Fruit fly (Drosophila melanogaster) whole organism, pupa: Measurements from ENCODE around the gene Sfp65A.

ENCODE experiments used
- CG10348 ChIP-seq: fragments of 200-800 bp; sonication (Bioruptor generic); IDR thresholded peaks from 2 replicates; pipeline ENCODE4 v1.3.6; 2022; ENCODE audit warnings: missing biosample characterization, missing genetic modification characterization
- CG12605 ChIP-seq: fragments of 200-800 bp; sonication (Bioruptor generic); IDR thresholded peaks from 2 replicates; pipeline ENCODE4 v1.3.6; 2022; ENCODE audit warnings: missing biosample characterization, missing genetic modification characterization
- CG13204 ChIP-seq: fragments of 200-800 bp; sonication (Bioruptor generic); optimal IDR thresholded peaks from 2 replicates; lab custom pipeline; 2018; ENCODE audit warnings: missing biosample characterization, mild to moderate bottlenecking, missing genetic modification characterization, moderate library complexity
- CG14655 ChIP-seq: fragments of 200-800 bp; sonication (Bioruptor generic); optimal IDR thresholded peaks from 3 replicates; lab custom pipeline; 2017; ENCODE audit warnings: mild to moderate bottlenecking, missing biosample characterization, missing genetic modification reagents, missing genetic modification characterization
- CG15710 ChIP-seq: fragments of 200-800 bp; sonication (Bioruptor generic); optimal IDR thresholded peaks from 2 replicates; lab custom pipeline; 2018; ENCODE audit warnings: missing biosample characterization, mild to moderate bottlenecking, missing genetic modification characterization, moderate library complexity
- CG17806 ChIP-seq: fragments of 200-800 bp; sonication (Bioruptor generic); optimal IDR thresholded peaks from 2 replicates; lab custom pipeline; 2018; ENCODE audit warnings: missing biosample characterization, mild to moderate bottlenecking, missing genetic modification characterization, moderate library complexity
- CG32121 ChIP-seq: fragments of 200-800 bp; sonication (Bioruptor generic); IDR thresholded peaks from 2 replicates; pipeline ENCODE4 v1.3.6; 2022; ENCODE audit warnings: missing biosample characterization, missing genetic modification characterization
- CG34367 ChIP-seq: fragments of 200-800 bp; sonication (Bioruptor generic); optimal IDR thresholded peaks from 2 replicates; lab custom pipeline; 2018; ENCODE audit warnings: missing biosample characterization, mild to moderate bottlenecking, missing genetic modification characterization
- CG4496 ChIP-seq: fragments of 200-800 bp; sonication (Bioruptor generic); IDR thresholded peaks from 3 replicates; pipeline ENCODE4 v1.3.6; 2022; ENCODE audit warnings: missing biosample characterization, missing genetic modification characterization
- CG8159 ChIP-seq: fragments of 200-800 bp; sonication (Bioruptor generic); optimal IDR thresholded peaks from 3 replicates; lab custom pipeline; 2018; ENCODE audit warnings: missing biosample characterization, mild to moderate bottlenecking, missing genetic modification characterization, moderate library complexity
- CG8301 ChIP-seq: fragments of 200-800 bp; sonication (Bioruptor generic); optimal IDR thresholded peaks from 2 replicates; lab custom pipeline; 2018; ENCODE audit warnings: missing biosample characterization, mild to moderate bottlenecking, missing genetic modification characterization
- CG9948 ChIP-seq: fragments of 200-800 bp; sonication (Bioruptor generic); optimal IDR thresholded peaks from 2 replicates; lab custom pipeline; 2018; ENCODE audit warnings: missing biosample characterization, mild to moderate bottlenecking, missing genetic modification characterization, moderate library complexity
- D1 ChIP-seq: fragments of 200-800 bp; sonication (Bioruptor generic); optimal IDR thresholded peaks from 2 replicates; lab custom pipeline; 2018; ENCODE audit warnings: missing biosample characterization, mild to moderate bottlenecking, missing genetic modification characterization, moderate library complexity
- EcR ChIP-seq: fragments of 200-800 bp; sonication (Bioruptor generic); optimal IDR thresholded peaks from 3 replicates; lab custom pipeline; 2019; ENCODE audit warnings: missing biosample characterization, missing genetic modification characterization, mild to moderate bottlenecking, moderate library complexity, missing genetic modification reagents
- Ets98B ChIP-seq: fragments of 200-800 bp; sonication (Bioruptor generic); IDR thresholded peaks from 2 replicates; pipeline ENCODE4 v1.3.6; 2022; ENCODE audit warnings: missing biosample characterization, missing genetic modification characterization
- Pif1A ChIP-seq: fragments of 200-800 bp; sonication (Bioruptor generic); optimal IDR thresholded peaks from 3 replicates; lab custom pipeline; 2016; ENCODE audit warnings: missing biosample characterization, missing genetic modification characterization
- Pif1B ChIP-seq: fragments of 200-800 bp; sonication (Bioruptor generic); optimal IDR thresholded peaks from 3 replicates; lab custom pipeline; 2016; ENCODE audit warnings: missing biosample characterization, missing genetic modification characterization
- Snoo ChIP-seq: fragments of 200-800 bp; sonication (Bioruptor generic); optimal IDR thresholded peaks from 3 replicates; lab custom pipeline; 2017; ENCODE audit warnings: missing biosample characterization, mild to moderate bottlenecking, missing genetic modification characterization, inconsistent platforms
- fd96Ca ChIP-seq: fragments of 200-800 bp; sonication (Bioruptor generic); IDR thresholded peaks from 3 replicates; pipeline ENCODE4 v1.3.6; 2022; ENCODE audit warnings: missing biosample characterization, missing genetic modification characterization
- gl ChIP-seq: fragments of 200-800 bp; sonication (Bioruptor generic); optimal IDR thresholded peaks from 2 replicates; lab custom pipeline; 2018; ENCODE audit warnings: missing biosample characterization, mild to moderate bottlenecking, missing genetic modification characterization
- rn ChIP-seq: fragments of 200-800 bp; sonication (Bioruptor generic); IDR thresholded peaks from 2 replicates; pipeline ENCODE4 v1.3.6; 2022; ENCODE audit warnings: missing biosample characterization, missing genetic modification characterization

Sfp65A gene

DNA sequence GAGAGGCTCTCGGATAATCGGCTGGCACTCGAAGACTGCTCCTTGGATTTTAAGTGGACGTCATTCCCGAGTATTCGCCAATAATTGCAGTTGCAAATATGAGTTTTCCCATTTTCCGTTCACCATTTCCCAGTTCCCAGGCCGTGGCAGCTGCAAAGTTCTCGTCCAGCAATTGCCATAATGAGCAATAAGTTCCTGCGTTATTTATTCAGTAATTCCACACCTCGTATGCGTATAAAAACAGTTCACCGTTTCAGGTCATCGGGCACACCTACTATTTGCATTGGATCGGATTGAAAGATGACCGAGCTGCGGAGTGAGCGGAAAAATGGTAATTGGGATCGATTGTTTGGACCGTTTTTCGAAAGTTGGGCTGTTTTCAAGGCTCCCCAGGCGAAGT, 29.8 kb upstream of the Sfp65A start, which contains the start of gene Or65a:
Gene Or65a (plus strand): TSS at position 301 of the 400 bp plus-strand sequence.
- TF ChIP-seq Ets98B (GFP tag; lab: Robert Waterston, UW) (no peak), CG32121 (no peak), CG4496 (GFP tag; lab: Robert Waterston, UW) (no peak)

DNA sequence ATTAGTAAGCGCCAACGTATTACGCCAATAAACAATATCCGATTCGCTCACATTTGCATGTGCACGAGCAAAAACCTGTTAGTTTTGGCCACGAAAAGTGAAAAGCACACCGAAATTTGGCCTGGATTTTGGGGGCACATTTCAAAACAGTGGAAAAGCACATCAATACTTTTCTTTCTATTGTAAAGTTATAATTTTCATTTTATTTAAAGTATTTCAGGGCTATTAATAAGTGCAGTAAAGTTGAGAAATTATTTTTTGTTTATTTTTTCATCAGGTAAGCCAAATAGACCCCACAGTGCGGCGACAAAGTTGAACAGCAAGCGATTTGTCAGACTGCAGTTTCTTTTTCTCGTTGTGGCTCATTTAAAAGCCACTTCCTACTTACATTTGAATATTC, 27.4 kb upstream of the Sfp65A start:
- no peak for TF ChIP-seq gl (tag; lab: Kevin White, UChicago)
- peak; percentile 66 for TF ChIP-seq Ets98B (GFP tag; lab: Robert Waterston, UW)
- no peak for TF ChIP-seq CG12605 (GFP tag; lab: Robert Waterston, UW)
- no peak for TF ChIP-seq CG4496 (GFP tag; lab: Robert Waterston, UW)
- TF ChIP-seq, all 21 proteins: peak for 1

DNA sequence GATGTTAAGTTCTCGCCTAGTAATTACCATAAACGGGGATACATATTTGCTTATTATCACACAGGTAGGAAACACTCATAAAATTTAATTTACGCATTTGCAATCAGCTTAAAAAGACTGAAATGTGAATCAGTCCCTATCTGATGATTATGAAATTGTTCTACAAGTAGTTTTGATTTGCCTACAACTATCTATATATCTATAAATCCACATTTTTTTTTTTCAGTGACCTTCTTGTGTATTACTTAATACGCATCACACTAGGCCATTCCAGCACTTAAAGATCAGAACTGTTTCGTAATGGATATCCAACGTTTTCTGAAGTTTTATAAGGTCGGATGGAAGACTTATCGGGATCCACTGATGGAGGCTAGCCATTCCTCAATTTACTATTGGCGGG, 24.8 kb upstream of the Sfp65A start, which contains the start of gene Or65b:
Gene Or65b (plus strand): TSS at position 301 of the 400 bp plus-strand sequence.
- no peak for TF ChIP-seq CG8301
- no peak for TF ChIP-seq gl (tag; lab: Kevin White, UChicago)
- TF ChIP-seq CG17806 (tag; lab: Kevin White, UChicago) = no peak
- no peak for TF ChIP-seq rn (GFP tag; lab: Robert Waterston, UW)
- TF ChIP-seq CG9948 (tag; lab: Kevin White, UChicago) = no peak
- TF ChIP-seq fd96Ca (GFP tag; lab: Robert Waterston, UW) = no peak
- no peak for TF ChIP-seq Pif1A (GFP tag; lab: Kevin White, UChicago)
- TF ChIP-seq CG34367 = no peak
- TF ChIP-seq CG10348 (GFP tag; lab: Robert Waterston, UW) = no peak
- no peak for TF ChIP-seq CG4496 (GFP tag; lab: Robert Waterston, UW)
- no peak for TF ChIP-seq Snoo (tag; lab: Kevin White, UChicago)

DNA sequence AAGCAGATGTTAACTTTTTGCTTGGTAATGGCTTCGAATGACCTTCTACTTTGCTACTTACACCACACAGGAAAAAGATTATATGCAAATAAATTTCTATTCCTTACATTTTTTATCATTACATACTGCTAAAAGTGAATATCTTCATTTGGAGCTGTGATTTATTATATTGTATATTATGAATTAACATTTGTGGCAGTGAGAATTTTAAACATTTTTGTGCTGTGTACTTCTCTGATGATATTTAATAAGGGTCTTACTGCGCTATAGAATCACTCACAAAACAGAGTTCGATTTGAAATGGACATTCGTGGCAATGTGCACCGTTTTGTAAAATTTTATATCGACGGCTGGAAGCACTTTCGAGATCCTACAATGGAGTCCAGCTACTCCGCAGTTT, 22.8 kb upstream of the Sfp65A start, which contains the start of gene Or65c:
Gene Or65c (plus strand): TSS at position 301 of the 400 bp plus-strand sequence.
- TF ChIP-seq EcR (no peak), CG34367 (no peak), Ets98B (GFP tag; lab: Robert Waterston, UW) (no peak), Pif1A (GFP tag; lab: Kevin White, UChicago) (no peak), CG9948 (tag; lab: Kevin White, UChicago) (no peak), D1 (tag; lab: Kevin White, UChicago) (no peak), CG17806 (tag; lab: Kevin White, UChicago) (no peak), CG14655 (GFP tag; lab: Kevin White, UChicago) (no peak), rn (GFP tag; lab: Robert Waterston, UW) (no peak)

DNA sequence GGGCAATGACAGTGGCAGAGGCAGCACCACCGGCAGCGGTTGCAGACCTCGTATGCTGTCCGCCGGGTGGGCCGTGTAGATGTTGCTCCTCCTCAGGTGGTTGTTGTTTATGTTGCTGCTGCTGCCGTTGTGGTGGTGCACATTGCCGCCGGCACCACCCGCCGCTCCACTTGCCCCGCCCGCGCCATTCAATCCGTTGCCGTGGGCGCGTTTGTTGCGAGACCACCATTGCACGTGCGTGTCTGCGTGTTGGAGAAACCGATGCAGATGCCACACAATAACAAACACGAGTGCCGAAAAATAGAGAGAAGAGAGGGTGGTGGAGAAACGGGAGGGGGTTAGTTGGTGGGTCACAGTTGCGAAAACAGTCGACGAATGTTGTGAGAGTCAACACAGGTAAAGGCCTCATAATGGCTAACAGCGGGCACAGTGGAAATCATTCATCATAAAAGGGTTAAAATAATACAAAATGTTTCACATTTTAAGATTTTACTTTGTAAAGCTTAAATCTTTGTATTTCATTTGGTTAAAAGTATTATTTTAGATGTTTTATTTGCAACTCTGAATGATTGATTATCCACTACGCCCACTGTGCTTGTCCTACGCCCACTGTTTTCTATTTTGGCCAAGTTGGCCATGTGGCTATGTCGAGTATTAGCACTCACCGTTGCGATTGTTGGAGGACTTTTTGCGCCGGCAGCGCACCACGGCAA, 18.5 kb upstream of the Sfp65A start:
- TF ChIP-seq fd96Ca (GFP tag; lab: Robert Waterston, UW) (peak; percentile 68), gl (tag; lab: Kevin White, UChicago) (no peak), CG14655 (GFP tag; lab: Kevin White, UChicago) (peak; percentile 62), CG4496 (GFP tag; lab: Robert Waterston, UW) (peak; percentile 69; the same call in 2 of the 3 replicates), CG15710 (no peak), CG10348 (GFP tag; lab: Robert Waterston, UW) (no peak), Ets98B (GFP tag; lab: Robert Waterston, UW) (peak; percentile 55), CG9948 (tag; lab: Kevin White, UChicago) (peak; percentile 42), CG8301 (peak; percentile 49), CG32121 (peak; percentile 48; the same call in 1 of the 2 replicates), Pif1B (GFP tag; lab: Kevin White, UChicago) (peak; percentile 7), CG17806 (tag; lab: Kevin White, UChicago) (peak; percentile 37), Snoo (tag; lab: Kevin White, UChicago) (no peak), CG34367 (no peak), EcR (no peak), CG8159 (tag; lab: Kevin White, UChicago) (peak; percentile 30), CG12605 (GFP tag; lab: Robert Waterston, UW) (0 out of 2 replicates have a peak, but pooled peaks have one; percentile 19), CG13204 (GFP tag; lab: Kevin White, UChicago) (peak; percentile 31), Pif1A (GFP tag; lab: Kevin White, UChicago) (peak; percentile 27), rn (GFP tag; lab: Robert Waterston, UW) (peak; percentile 20; the same call in 1 of the 2 replicates)

DNA sequence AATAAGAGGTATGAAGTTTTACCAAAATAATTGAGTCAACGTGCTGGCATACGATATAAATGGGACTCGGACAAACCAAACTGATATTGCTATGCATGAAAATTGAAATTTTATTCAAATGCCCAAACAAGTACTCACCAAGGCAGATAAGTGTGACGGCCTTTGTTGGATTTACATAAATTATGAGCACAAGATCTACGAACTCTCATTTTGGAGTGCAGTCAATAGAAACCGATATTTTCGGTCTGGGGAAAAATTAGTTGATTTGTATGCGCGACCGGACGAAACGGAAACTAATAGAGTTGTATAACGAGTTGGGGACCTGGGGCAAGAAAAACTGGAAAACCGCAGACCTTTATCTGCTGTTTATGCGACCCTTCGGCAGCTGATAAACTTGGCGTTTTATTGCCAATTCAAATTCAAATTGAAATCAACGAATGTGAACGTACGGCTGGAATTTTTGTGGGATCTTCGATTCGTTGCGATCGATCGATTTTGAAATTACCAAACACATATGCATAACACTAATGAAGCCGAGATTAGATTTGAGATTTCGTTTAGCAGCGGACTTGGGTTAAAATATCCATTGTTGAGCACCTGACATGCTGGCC, 13.7 kb upstream of the Sfp65A start:
- TF ChIP-seq CG8159 (tag; lab: Kevin White, UChicago) = no peak
- no peak for TF ChIP-seq CG12605 (GFP tag; lab: Robert Waterston, UW)
- no peak for TF ChIP-seq Ets98B (GFP tag; lab: Robert Waterston, UW)
- TF ChIP-seq Pif1A (GFP tag; lab: Kevin White, UChicago) = no peak
- TF ChIP-seq CG8301 = no peak
- no peak for TF ChIP-seq fd96Ca (GFP tag; lab: Robert Waterston, UW)
- no peak for TF ChIP-seq CG34367
- no peak for TF ChIP-seq rn (GFP tag; lab: Robert Waterston, UW)
- TF ChIP-seq Pif1B (GFP tag; lab: Kevin White, UChicago) = no peak
